Fruit fly (Drosophila melanogaster) whole organism, embryonic: ENCODE data around the gene Cpr11B.
A peak's percentile ranks its signal among the peaks of the same experiment; 100 is the strongest.

Experiments used
- CG11723 ChIP-seq: fragments of 200-800 bp; sonication (Bioruptor generic); optimal IDR thresholded peaks from 2 replicates; lab custom pipeline; 2017; ENCODE audit warnings: missing biosample characterization, mild to moderate bottlenecking, missing genetic modification characterization
- CG4360 ChIP-seq: fragments of 200-800 bp; sonication (Bioruptor generic); IDR thresholded peaks from 2 replicates; pipeline ENCODE4 v1.3.6; 2022; ENCODE audit warnings: missing biosample characterization, missing genetic modification characterization
- CG4424 ChIP-seq: fragments of 200-800 bp; sonication (Bioruptor generic); optimal IDR thresholded peaks from 3 replicates; lab custom pipeline; 2016; ENCODE audit warnings: missing biosample characterization, missing genetic modification characterization
- CG7357 ChIP-seq: fragments of 200-800 bp; sonication (Bioruptor generic); IDR thresholded peaks from 3 replicates; pipeline ENCODE4 v1.3.6; 2022; ENCODE audit warnings: missing biosample characterization, missing genetic modification characterization
- Dip2 ChIP-seq: fragments of 200-800 bp; sonication (Bioruptor generic); IDR thresholded peaks from 2 replicates; pipeline ENCODE4 v1.3.6; 2022; ENCODE audit warnings: missing biosample characterization, missing genetic modification characterization
- Fer2 ChIP-seq: fragments of 200-800 bp; sonication (Bioruptor generic); optimal IDR thresholded peaks from 2 replicates; lab custom pipeline; 2018; ENCODE audit warnings: missing biosample characterization, mild to moderate bottlenecking, missing genetic modification characterization, moderate library complexity
- Mrtf ChIP-seq: fragments of 200-800 bp; sonication (Bioruptor generic); IDR thresholded peaks from 3 replicates; pipeline ENCODE4 v1.3.6; 2022; ENCODE audit warnings: missing biosample characterization, missing genetic modification characterization
- ems ChIP-seq: fragments of 200-800 bp; sonication (Bioruptor generic); optimal IDR thresholded peaks from 3 replicates; lab custom pipeline; 2016; ENCODE audit warnings: missing biosample characterization, missing genetic modification characterization
- en ChIP-seq: fragments of 200-800 bp; sonication (Bioruptor generic); optimal IDR thresholded peaks from 2 replicates; lab custom pipeline; 2016; ENCODE audit warnings: missing biosample characterization, missing genetic modification characterization
- knrl ChIP-seq: fragments of 200-800 bp; sonication (Bioruptor generic); IDR thresholded peaks from 3 replicates; pipeline ENCODE4 v1.3.6; 2022; ENCODE audit warnings: missing biosample characterization, missing genetic modification characterization; ENCODE audit not compliant: partially characterized antibody

- TF ChIP-seq Dip2 (no peak), Fer2 (tag; lab: Kevin White, UChicago) (no peak), CG7357 (GFP tag; lab: Robert Waterston, UW) (no peak), CG11723 (GFP tag; lab: Kevin White, UChicago) (no peak), CG4360 (GFP tag; lab: Robert Waterston, UW) (no peak), en (GFP tag; lab: Kevin White, UChicago) (no peak), CG4424 (GFP tag; lab: Kevin White, UChicago) (peak; percentile 5), knrl (no peak), Mrtf (GFP tag; lab: Robert Waterston, UW) (no peak), ems (no peak)
These were observed 45.3 kb upstream of the Cpr11B start for dm6 chrX:12507589-12507988.
